Fruit fly (Drosophila melanogaster) whole organism, wandering third instar larva: ENCODE results near the gene CG7523.
A peak's percentile ranks its signal among the peaks of the same experiment; 100 is the strongest.

Experiments
- Abd-B ChIP-seq: fragments of >200 bp; optimal IDR thresholded peaks from 2 replicates; lab custom pipeline; 2017; ENCODE audit warnings: missing biosample characterization, missing genetic modification characterization
- CG32264 ChIP-seq: fragments of 200-800 bp; sonication (Bioruptor generic); optimal IDR thresholded peaks from 2 replicates; lab custom pipeline; 2016; ENCODE audit warnings: missing biosample characterization, missing genetic modification characterization
- CG9705 ChIP-seq: fragments of 200-800 bp; sonication (Bioruptor generic); optimal IDR thresholded peaks from 2 replicates; lab custom pipeline; 2018; ENCODE audit warnings: missing biosample characterization, mild to moderate bottlenecking, missing genetic modification characterization
- CrebA ChIP-seq: fragments of 200-800 bp; sonication (Bioruptor generic); optimal IDR thresholded peaks from 2 replicates; lab custom pipeline; 2016; ENCODE audit warnings: missing biosample characterization, mild to moderate bottlenecking, missing genetic modification characterization, borderline replicate concordance
- Dfd ChIP-seq: fragments of >200 bp; optimal IDR thresholded peaks from 2 replicates; lab custom pipeline; 2017; ENCODE audit warnings: missing biosample characterization, missing genetic modification characterization
- GATAd ChIP-seq: sonication (Bioruptor generic); optimal IDR thresholded peaks from 2 replicates; lab custom pipeline; 2016; ENCODE audit warnings: missing biosample characterization, missing genetic modification characterization
- HLH106 ChIP-seq: fragments of 200-800 bp; optimal IDR thresholded peaks from 3 replicates; lab custom pipeline; 2019; ENCODE audit warnings: missing biosample characterization, mild to moderate bottlenecking, missing genetic modification characterization, moderate library complexity
- Hnf4 ChIP-seq: fragments of 200-800 bp; sonication (Bioruptor generic); optimal IDR thresholded peaks from 2 replicates; lab custom pipeline; 2016; ENCODE audit warnings: missing biosample characterization, mild to moderate bottlenecking, missing genetic modification characterization
- Hr78 ChIP-seq: fragments of >200 bp; optimal IDR thresholded peaks from 2 replicates; lab custom pipeline; 2017; ENCODE audit warnings: missing biosample characterization, missing genetic modification characterization
- Hr83 ChIP-seq: fragments of 200-300 bp; sonication (Bioruptor generic); optimal IDR thresholded peaks from 2 replicates; lab custom pipeline; 2016; ENCODE audit warnings: missing biosample characterization, mild to moderate bottlenecking, missing genetic modification characterization, moderate library complexity; ENCODE audit not compliant: poor library complexity, severe bottlenecking
- Jra ChIP-seq: sonication (Bioruptor generic); optimal IDR thresholded peaks from 2 replicates; lab custom pipeline; 2016; ENCODE audit warnings: missing biosample characterization, missing genetic modification characterization
- Mio ChIP-seq: sonication (Bioruptor generic); optimal IDR thresholded peaks from 2 replicates; lab custom pipeline; 2016; ENCODE audit warnings: missing biosample characterization, missing genetic modification characterization
- Myc ChIP-seq: fragments of >200 bp; optimal IDR thresholded peaks from 2 replicates; lab custom pipeline; 2017
- OdsH ChIP-seq: fragments of 200-800 bp; sonication (Bioruptor generic); optimal IDR thresholded peaks from 2 replicates; lab custom pipeline; 2016; ENCODE audit warnings: missing biosample characterization, mild to moderate bottlenecking, missing genetic modification characterization
- Rel ChIP-seq, 2 experiments: fragments of 200-800 bp; sonication (Bioruptor generic) in 1 of 2; optimal IDR thresholded peaks; 2 replicates in 1 of 2; 3 replicates in 1 of 2; lab custom pipeline; 2016 to 2019; ENCODE audit warnings: mild to moderate bottlenecking in 2 of 2, missing biosample characterization in 2 of 2, missing genetic modification characterization in 2 of 2, moderate library complexity in 1 of 2
- Sp1 ChIP-seq: fragments of 200-800 bp; sonication (Bioruptor generic); optimal IDR thresholded peaks from 3 replicates; lab custom pipeline; 2019; ENCODE audit warnings: missing biosample characterization, mild to moderate bottlenecking, missing genetic modification characterization, moderate library complexity
- Vsx2 ChIP-seq: fragments of 200-300, 225-300 bp; sonication (Bioruptor generic); optimal IDR thresholded peaks from 2 replicates; lab custom pipeline; 2018; ENCODE audit warnings: missing biosample characterization, missing genetic modification characterization; ENCODE audit not compliant: partially characterized antibody
- br ChIP-seq: fragments of 200-800 bp; sonication (Bioruptor generic); optimal IDR thresholded peaks from 2 replicates; lab custom pipeline; 2016; ENCODE audit warnings: missing biosample characterization, missing genetic modification characterization
- brk ChIP-seq: fragments of 200-800 bp; sonication (Bioruptor generic); optimal IDR thresholded peaks from 2 replicates; lab custom pipeline; 2016; ENCODE audit warnings: missing biosample characterization, mild to moderate bottlenecking, missing genetic modification characterization
- dl ChIP-seq, 2 experiments: fragments of 175-275, 200-275 bp in 1 of 2; fragments of 200-275 bp in 1 of 2; sonication (Bioruptor generic); optimal IDR thresholded peaks; lab custom pipeline; 2018; ENCODE audit warnings: mild to moderate bottlenecking in 2 of 2, missing biosample characterization in 2 of 2, missing genetic modification characterization in 2 of 2, moderate library complexity in 2 of 2; ENCODE audit not compliant: partially characterized antibody in 2 of 2, insufficient read depth in 1 of 2
- dmrt93B ChIP-seq: fragments of 200-800 bp; sonication (Bioruptor generic); optimal IDR thresholded peaks from 2 replicates; lab custom pipeline; 2018; ENCODE audit warnings: missing biosample characterization, mild to moderate bottlenecking, missing genetic modification characterization
- dsf ChIP-seq: sonication (Bioruptor generic); optimal IDR thresholded peaks from 2 replicates; lab custom pipeline; 2016; ENCODE audit warnings: missing biosample characterization, missing genetic modification characterization, borderline replicate concordance
- foxo ChIP-seq, 2 experiments: fragments of 200-800 bp; sonication (Bioruptor generic); optimal IDR thresholded peaks; 2 replicates in 1 of 2; 3 replicates in 1 of 2; lab custom pipeline; 2016 to 2017; ENCODE audit warnings: missing biosample characterization in 2 of 2, missing genetic modification characterization in 2 of 2
- h ChIP-seq: fragments of 200-800 bp; sonication (Bioruptor generic); optimal IDR thresholded peaks from 3 replicates; lab custom pipeline; 2016; ENCODE audit warnings: missing biosample characterization, mild to moderate bottlenecking, missing genetic modification characterization
- jim ChIP-seq: fragments of 175-275, 200-325 bp; sonication (Bioruptor generic); optimal IDR thresholded peaks from 2 replicates; lab custom pipeline; 2016; ENCODE audit warnings: missing biosample characterization, mild to moderate bottlenecking, missing genetic modification characterization
- lola ChIP-seq: fragments of >200 bp; optimal IDR thresholded peaks from 2 replicates; lab custom pipeline; 2017; ENCODE audit warnings: missing biosample characterization, missing genetic modification characterization
- pan ChIP-seq: fragments of >200 bp; optimal IDR thresholded peaks from 2 replicates; lab custom pipeline; 2017
- psq ChIP-seq: fragments of 200-800 bp; sonication (Bioruptor generic); optimal IDR thresholded peaks from 3 replicates; lab custom pipeline; 2017; ENCODE audit warnings: missing biosample characterization, mild to moderate bottlenecking, missing genetic modification characterization, moderate library complexity
- rgr ChIP-seq: fragments of 200-800 bp; sonication (Bioruptor generic); optimal IDR thresholded peaks from 3 replicates; lab custom pipeline; 2016; ENCODE audit warnings: missing biosample characterization, mild to moderate bottlenecking, missing genetic modification characterization
- sage ChIP-seq: fragments of 200-800 bp; sonication (Bioruptor generic); optimal IDR thresholded peaks from 2 replicates; lab custom pipeline; 2016; ENCODE audit warnings: missing biosample characterization, mild to moderate bottlenecking, missing genetic modification characterization
- sv ChIP-seq: fragments of 200-800 bp; sonication (Bioruptor generic); optimal IDR thresholded peaks from 3 replicates; lab custom pipeline; 2016; ENCODE audit warnings: missing biosample characterization, missing genetic modification characterization
- tai ChIP-seq: sonication (Bioruptor generic); optimal IDR thresholded peaks from 2 replicates; lab custom pipeline; 2016; ENCODE audit warnings: missing biosample characterization, missing genetic modification characterization
- woc ChIP-seq: sonication (Bioruptor generic); optimal IDR thresholded peaks from 2 replicates; lab custom pipeline; 2016; ENCODE audit warnings: missing biosample characterization, mild to moderate bottlenecking, missing genetic modification characterization

Gene CG7523

DNA sequence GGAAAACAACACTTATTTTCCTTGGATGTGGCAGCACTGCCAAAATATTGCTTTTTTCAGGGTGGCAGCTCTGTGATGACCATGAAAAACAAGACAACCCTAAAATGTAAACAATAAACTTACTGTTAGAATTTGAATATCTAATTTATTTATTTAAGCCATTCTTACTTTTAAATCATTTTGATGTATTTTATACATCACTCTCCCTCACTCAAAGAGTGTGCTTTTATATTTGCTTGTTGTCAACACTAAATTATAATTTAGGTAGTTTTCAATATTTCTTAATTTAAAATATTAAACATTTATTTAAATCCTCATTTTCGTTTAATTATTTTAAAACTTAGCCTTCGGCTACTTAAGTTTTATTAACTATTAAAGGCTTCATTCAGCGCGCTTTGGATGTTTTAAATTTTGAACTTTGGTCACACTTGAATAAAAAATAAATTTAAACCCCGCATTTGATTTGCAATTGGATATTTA lies at the start of gene CG7523, which contains the start of gene Mps1:
Gene CG7523 (minus strand): TSS at position 39 of the 480 bp plus-strand sequence.
Gene Mps1 (plus strand): TSS at position 415 of the 480 bp plus-strand sequence.
- TF ChIP-seq Rel (GFP tag; optimal IDR thresholded peaks at IDR 0.05; lab: Kevin White, UChicago) (no peak), Rel (tag; optimal IDR thresholded peaks at IDR 0.05; lab: Kevin White, UChicago) (no peak), CG32264 (GFP tag; lab: Kevin White, UChicago) (no peak), GATAd (GFP tag; lab: Kevin White, UChicago) (no peak), OdsH (GFP tag; lab: Kevin White, UChicago) (no peak), psq (no peak), tai (GFP tag; lab: Kevin White, UChicago) (no peak), Vsx2 (GFP tag; lab: Kevin White, UChicago) (peak; percentile 18), HLH106 (tag; lab: Kevin White, UChicago) (no peak), foxo (GFP tag; optimal IDR thresholded peaks at IDR 0.05; lab: Kevin White, UChicago) (peak in 1 of 2 experiments; percentile 26), dl (GFP tag; optimal IDR thresholded peaks at IDR 0.05; lab: Kevin White, UChicago; ENCODE audit: insufficient read depth in 1 of 2, partially characterized antibody in 2 of 2) (no peak), Myc (lab: Kevin White, UChicago) (no peak), Dfd (GFP tag; lab: Kevin White, UChicago) (no peak), woc (GFP tag; lab: Kevin White, UChicago) (no peak), pan (lab: Kevin White, UChicago) (no peak), Jra (peak; percentile 35), sage (GFP tag; lab: Kevin White, UChicago) (no peak), Hr83 (GFP tag; lab: Kevin White, UChicago) (no peak), rgr (GFP tag; lab: Kevin White, UChicago) (peak; percentile 14), br (GFP tag; lab: Kevin White, UChicago) (no peak), Sp1 (GFP tag; lab: Kevin White, UChicago) (peak; percentile 8), h (GFP tag; lab: Kevin White, UChicago) (no peak), dmrt93B (GFP tag; lab: Kevin White, UChicago) (no peak), jim (GFP tag; lab: Kevin White, UChicago) (no peak), sv (no peak), Abd-B (GFP tag; lab: Kevin White, UChicago) (no peak)

DNA sequence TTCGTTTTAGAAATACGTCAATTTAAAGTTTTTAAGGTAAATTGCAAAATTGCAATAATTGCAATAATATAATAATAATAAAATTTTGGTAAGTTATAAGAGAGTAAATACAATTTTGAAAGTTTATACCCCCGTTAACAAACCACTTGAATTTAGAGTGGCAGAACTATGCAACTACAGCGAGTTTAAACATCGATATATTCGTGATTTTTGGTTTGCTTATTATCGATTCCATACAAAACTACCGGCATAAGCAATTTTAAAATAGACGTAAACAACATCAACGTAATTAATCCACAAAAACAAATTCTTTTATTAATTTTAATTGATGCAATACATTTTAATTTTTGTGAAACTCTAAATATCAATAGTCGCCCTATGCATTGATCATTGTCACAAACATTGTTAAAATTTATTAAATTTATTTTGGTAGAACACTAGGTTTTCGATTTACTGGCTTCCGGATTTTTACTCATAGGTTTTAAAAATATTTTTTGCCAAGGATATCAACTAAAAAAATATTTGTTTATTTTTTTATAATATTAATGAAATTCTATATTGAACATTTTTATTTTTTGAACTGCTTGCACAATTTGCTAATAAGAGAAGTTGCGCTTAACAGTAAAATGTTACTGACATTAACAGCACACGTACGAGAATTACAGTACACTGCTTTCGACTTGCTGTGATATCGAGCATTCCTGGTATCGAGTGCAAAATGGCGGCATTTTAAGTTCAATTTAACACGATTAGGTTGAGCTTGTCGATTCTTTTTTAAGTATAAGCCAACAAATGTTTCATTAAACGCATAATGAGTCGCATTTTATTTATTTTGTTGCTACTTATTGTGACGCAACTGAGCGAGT lies 48.3 kb upstream of the CG7523 start, which contains the start of gene Pxt:
Gene Pxt (plus strand): TSS at position 695 of the 866 bp plus-strand sequence.
- TF ChIP-seq Mio (GFP tag; lab: Kevin White, UChicago) (no peak), Hr78 (GFP tag; lab: Kevin White, UChicago) (no peak), lola (no peak), Rel (GFP tag; optimal IDR thresholded peaks at IDR 0.05; lab: Kevin White, UChicago) (no peak), Rel (tag; optimal IDR thresholded peaks at IDR 0.05; lab: Kevin White, UChicago) (no peak), rgr (GFP tag; lab: Kevin White, UChicago) (no peak), dsf (GFP tag; lab: Kevin White, UChicago) (no peak), pan (lab: Kevin White, UChicago) (no peak), psq (no peak), br (GFP tag; lab: Kevin White, UChicago) (no peak), sv (no peak), foxo (GFP tag; optimal IDR thresholded peaks at IDR 0.05; lab: Kevin White, UChicago) (no peak), dmrt93B (GFP tag; lab: Kevin White, UChicago) (no peak), h (GFP tag; lab: Kevin White, UChicago) (no peak), Hnf4 (GFP tag; lab: Kevin White, UChicago) (no peak), dl (GFP tag; optimal IDR thresholded peaks at IDR 0.05; lab: Kevin White, UChicago; ENCODE audit: insufficient read depth in 1 of 2, partially characterized antibody in 2 of 2) (no peak)
- TF ChIP-seq, all 38 proteins: peak for 0

DNA sequence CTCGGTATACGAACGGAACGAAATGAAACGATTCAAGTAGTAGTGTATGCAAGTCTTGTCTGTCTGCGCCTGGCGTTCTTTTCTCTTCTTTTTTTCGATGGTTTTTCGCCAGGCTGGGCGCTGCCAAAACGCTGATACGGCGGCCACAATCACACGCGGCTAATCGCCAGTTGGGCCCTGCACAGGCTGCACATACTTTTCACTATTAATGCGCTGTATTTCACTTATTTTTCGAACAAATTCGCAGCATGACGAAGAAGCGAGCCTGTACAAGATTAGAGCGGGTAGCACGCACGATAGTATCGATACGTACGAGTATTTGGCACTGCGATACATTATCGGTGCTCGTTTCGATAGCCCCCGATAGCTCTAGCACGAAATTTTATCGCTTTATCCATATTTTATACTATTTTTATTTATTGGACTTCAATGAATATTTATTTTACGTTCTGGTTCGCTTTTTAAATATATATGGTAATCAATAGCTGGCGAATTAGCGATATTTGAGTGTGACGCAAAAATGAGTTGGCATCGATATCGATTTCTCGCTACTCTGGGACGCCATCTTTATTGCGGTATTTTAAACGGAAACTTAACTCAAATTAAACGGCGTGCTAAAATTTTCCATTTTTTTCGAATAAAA lies 47.5 kb upstream of the CG7523 start, which contains the start of gene osa:
Gene osa (minus strand): TSS at position 300 of the 643 bp plus-strand sequence.
- peak; percentile 62 for TF ChIP-seq tai (GFP tag; lab: Kevin White, UChicago)
- TF ChIP-seq br (GFP tag; lab: Kevin White, UChicago), result no peak
- no peak for TF ChIP-seq GATAd (GFP tag; lab: Kevin White, UChicago)
- peak; percentile 12 for TF ChIP-seq Sp1 (GFP tag; lab: Kevin White, UChicago)
- TF ChIP-seq h (GFP tag; lab: Kevin White, UChicago), result peak; percentile 41
- TF ChIP-seq CrebA, result no peak
- TF ChIP-seq Mio (GFP tag; lab: Kevin White, UChicago), result no peak
- TF ChIP-seq CG9705 (GFP tag; lab: Kevin White, UChicago), result peak; percentile 12
- TF ChIP-seq Myc (lab: Kevin White, UChicago), result peak; percentile 19
- peak; percentile 25 for TF ChIP-seq Hr83 (GFP tag; lab: Kevin White, UChicago)
- no peak for TF ChIP-seq jim (GFP tag; lab: Kevin White, UChicago)
- TF ChIP-seq Abd-B (GFP tag; lab: Kevin White, UChicago), result no peak
- TF ChIP-seq brk (GFP tag; lab: Kevin White, UChicago), result peak; percentile 65
- peak; percentile 14 for TF ChIP-seq Jra
- TF ChIP-seq pan (lab: Kevin White, UChicago), result no peak
- TF ChIP-seq sage (GFP tag; lab: Kevin White, UChicago), result peak; percentile 24
- peak; percentile 1 for TF ChIP-seq CG32264 (GFP tag; lab: Kevin White, UChicago)
